Worm (Caenorhabditis elegans): ENCODE results near the gene sfxn-1.1.

sfxn-1.1 gene

DNA sequence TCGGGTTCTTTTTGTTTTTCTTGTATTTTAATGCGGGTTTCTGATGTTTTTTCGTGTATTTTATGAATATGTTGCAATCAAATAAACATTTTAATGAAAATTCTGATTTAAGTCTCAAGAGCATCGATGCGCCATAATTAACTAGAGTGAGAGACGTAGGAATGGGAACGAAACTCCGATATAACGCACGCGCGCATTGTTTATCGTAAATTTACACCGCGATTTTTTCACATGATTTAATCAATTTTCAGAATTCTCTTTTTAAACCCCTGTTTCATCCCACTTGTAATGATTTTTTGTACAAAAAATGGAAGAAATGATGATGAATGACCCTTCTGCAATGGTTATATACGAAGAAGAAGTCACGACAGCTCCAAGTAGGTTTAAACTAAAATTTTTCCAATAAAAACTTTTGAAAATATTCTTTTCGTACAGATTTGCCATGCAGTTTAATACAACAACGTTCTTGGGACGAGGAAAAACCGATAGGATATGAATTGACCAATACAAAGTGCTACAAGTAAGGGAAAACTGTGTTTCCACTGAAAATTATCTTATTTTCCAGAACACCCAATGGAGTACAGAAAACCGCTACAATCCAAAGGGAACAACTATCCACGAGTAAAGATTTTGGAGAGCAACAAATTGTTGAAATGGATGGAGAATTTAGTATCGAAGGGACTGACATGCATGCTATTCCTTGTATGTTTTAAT, 38.9 kb upstream of the sfxn-1.1 start, which contains the start of gene zfp-2:
TSS of gene zfp-2 (plus strand) at position 214 of the 714 bp plus-strand sequence.
- peak; percentile 12 to 57 for TF ChIP-seq lsy-2 (tag; optimal IDR thresholded peaks at IDR 0.05)
- no peak for TF ChIP-seq ceh-90 (tag; optimal IDR thresholded peaks at IDR 0.05)
- peak in 1 of 3 experiments; percentile 0 for TF ChIP-seq ceh-82 (tag; optimal IDR thresholded peaks at IDR 0.05)
- no peak for TF ChIP-seq C16A3.4 (tag; optimal IDR thresholded peaks at IDR 0.05)
- TF ChIP-seq efl-1 (optimal IDR thresholded peaks at IDR 0.05) = peak; percentile 31 to 43
- TF ChIP-seq efl-1 (GFP tag; optimal IDR thresholded peaks at IDR 0.05 in 1 of 2) = peak; percentile 31 to 89
- peak; percentile 5 for TF ChIP-seq nhr-20 (tag; optimal IDR thresholded peaks at IDR 0.05)
- peak; percentile 21 for TF ChIP-seq blmp-1 (tag; optimal IDR thresholded peaks at IDR 0.05)
- no peak for TF ChIP-seq nhr-84 (tag; optimal IDR thresholded peaks at IDR 0.05)
- TF ChIP-seq dpl-1 (GFP tag; optimal IDR thresholded peaks at IDR 0.05) = peak in 2 of 3 experiments; percentile 5 to 44
- no peak for TF ChIP-seq tbx-2 (tag; optimal IDR thresholded peaks at IDR 0.05)
- TF ChIP-seq mab-9 (GFP tag; IDR thresholded peaks at IDR 0.05) = no peak
- TF ChIP-seq unc-86 (tag; optimal IDR thresholded peaks at IDR 0.05) = no peak
- TF ChIP-seq ceh-63 (GFP tag; optimal IDR thresholded peaks at IDR 0.05) = no peak
- TF ChIP-seq ceh-88 (GFP tag; IDR thresholded peaks at IDR 0.05) = no peak
- no peak for TF ChIP-seq unc-130 (tag; optimal IDR thresholded peaks at IDR 0.05)
- no peak for TF ChIP-seq fkh-10 (GFP tag; optimal IDR thresholded peaks at IDR 0.05)
- TF ChIP-seq lin-35 (GFP tag; optimal IDR thresholded peaks at IDR 0.05) = peak; percentile 26 to 37
- peak; percentile 26 for TF ChIP-seq snu-23 (GFP tag; optimal IDR thresholded peaks at IDR 0.05)
- peak; percentile 3 for TF ChIP-seq nhr-71 (tag; optimal IDR thresholded peaks at IDR 0.05)
- TF ChIP-seq isw-1 (GFP tag; IDR thresholded peaks at IDR 0.05) = no peak
- no peak for TF ChIP-seq hlh-17 (GFP tag; optimal IDR thresholded peaks at IDR 0.05; ENCODE audit: borderline replicate concordance)

DNA sequence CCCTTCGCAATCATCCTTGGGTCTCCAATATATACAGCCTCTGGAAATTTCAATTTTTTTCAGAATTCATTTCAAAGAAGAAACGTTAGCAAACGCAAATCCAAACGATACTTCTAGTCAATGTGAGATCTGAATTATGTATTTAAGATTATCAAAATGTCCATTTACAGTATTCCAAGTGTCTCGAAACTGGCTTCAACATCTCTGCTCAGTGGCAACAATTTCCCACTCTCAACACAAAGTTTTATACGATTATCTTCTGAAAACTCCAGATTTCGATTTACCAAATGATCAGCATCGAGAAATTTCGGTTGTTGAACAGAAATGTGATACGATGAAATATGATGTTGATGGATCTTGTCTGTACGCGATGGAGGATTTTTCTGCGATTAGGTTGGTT, 37.9 kb upstream of the sfxn-1.1 start:
- TF ChIP-seq nhr-47 (tag; optimal IDR thresholded peaks at IDR 0.05) (no peak), sup-37 (GFP tag; optimal IDR thresholded peaks at IDR 0.05) (no peak), dsc-1 (tag; optimal IDR thresholded peaks at IDR 0.05) (no peak), mdl-1 (tag; optimal IDR thresholded peaks at IDR 0.05) (no peak), snu-23 (GFP tag; optimal IDR thresholded peaks at IDR 0.05) (no peak), ces-1 (GFP tag; optimal IDR thresholded peaks at IDR 0.05) (no peak), ama-1 (optimal IDR thresholded peaks at IDR 0.05) (no peak), lsy-2 (tag; optimal IDR thresholded peaks at IDR 0.05) (no peak)

DNA sequence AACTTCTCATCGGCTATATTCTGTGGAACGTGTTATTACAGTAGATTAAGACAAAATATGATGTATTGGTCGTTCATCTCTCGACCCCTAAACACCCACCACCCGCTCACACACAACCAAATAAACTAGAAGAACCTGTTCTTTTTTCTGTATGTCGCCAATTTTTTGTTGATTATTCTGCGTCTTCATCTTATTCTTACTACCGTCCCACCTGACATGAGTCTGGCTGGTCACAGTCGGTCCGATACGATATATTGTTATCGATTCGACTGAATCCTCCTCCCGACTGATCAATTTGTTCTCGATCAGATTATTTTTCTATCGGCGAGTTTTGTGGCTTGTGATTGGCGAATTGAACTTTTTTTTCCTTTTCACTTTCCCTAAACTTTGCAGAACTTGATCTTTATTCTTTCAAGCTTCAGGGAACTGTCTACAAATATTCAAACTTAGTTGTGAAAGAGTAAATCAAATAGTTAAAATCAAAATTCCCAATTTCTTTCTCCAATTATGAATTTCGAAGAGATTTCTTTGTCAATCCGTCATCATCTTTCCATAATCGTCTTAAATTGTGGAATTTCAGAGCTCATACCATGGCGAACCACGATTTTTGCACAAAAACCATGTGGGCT, 36.4 kb upstream of the sfxn-1.1 start, which contains the start of gene F35H8.2:
TSS of gene F35H8.2 (plus strand) at position 579 of the 629 bp plus-strand sequence.
- TF ChIP-seq ztf-4 (tag; optimal IDR thresholded peaks at IDR 0.05) (no peak), fkh-10 (GFP tag; optimal IDR thresholded peaks at IDR 0.05) (no peak), nhr-47 (tag; optimal IDR thresholded peaks at IDR 0.05) (no peak), nhr-76 (tag; optimal IDR thresholded peaks at IDR 0.05) (no peak), tbx-2 (tag; optimal IDR thresholded peaks at IDR 0.05) (no peak), hpl-2 (GFP tag; optimal IDR thresholded peaks at IDR 0.05) (no peak), elt-2 (tag; optimal IDR thresholded peaks at IDR 0.05) (no peak), lin-13 (GFP tag; optimal IDR thresholded peaks at IDR 0.05) (no peak), elt-3 (tag; optimal IDR thresholded peaks at IDR 0.05) (peak in 1 of 6 experiments; percentile 29), nhr-28 (tag; optimal IDR thresholded peaks at IDR 0.05) (no peak), Y116A8C.19 (tag; optimal IDR thresholded peaks at IDR 0.05; ENCODE audit: borderline replicate concordance) (no peak), nhr-85 (tag) (peak; percentile 77), hlh-17 (GFP tag; optimal IDR thresholded peaks at IDR 0.05; ENCODE audit: borderline replicate concordance) (no peak), jun-1 (tag; optimal IDR thresholded peaks at IDR 0.05) (no peak), pax-3 (tag; optimal IDR thresholded peaks at IDR 0.05) (no peak), nhr-12 (tag; optimal IDR thresholded peaks at IDR 0.05) (no peak), dsc-1 (tag; optimal IDR thresholded peaks at IDR 0.05) (no peak), lin-14 (GFP tag; optimal IDR thresholded peaks at IDR 0.05) (peak; percentile 45), efl-1 (optimal IDR thresholded peaks at IDR 0.05) (no peak), efl-1 (GFP tag; optimal IDR thresholded peaks at IDR 0.05 in 1 of 2) (no peak), unc-130 (tag; optimal IDR thresholded peaks at IDR 0.05) (peak; percentile 49), blmp-1 (tag; optimal IDR thresholded peaks at IDR 0.05) (peak; percentile 79), alr-1 (tag; optimal IDR thresholded peaks at IDR 0.05; ENCODE audit: borderline replicate concordance) (no peak), skn-1 (tag; optimal IDR thresholded peaks at IDR 0.05) (no peak), lir-3 (tag; optimal IDR thresholded peaks at IDR 0.05; ENCODE audit: poor library complexity) (no peak), ztf-11 (tag; optimal IDR thresholded peaks at IDR 0.05) (no peak), C04F5.9 (tag; optimal IDR thresholded peaks at IDR 0.05) (no peak)
